Worm (Caenorhabditis elegans) whole organism, L1 larva: ENCODE results near the gene clec-70.
"Not testable (repeated sequence)": the region's sequence is repeated elsewhere in the genome, so short reads cannot be mapped to it uniquely, and the experiment has no call there.

Experiments
- dpl-1 ChIP-seq, 3 experiments: fragments of 150-350 bp in 2 of 3; sonication (generic microtip) in 1 of 3; optimal IDR thresholded peaks; 2 replicates each; lab custom pipeline; 2014 to 2017; ENCODE audit warnings: missing biosample characterization in 3 of 3, missing genetic modification characterization in 3 of 3, missing genetic modification reagents in 3 of 3
- fkh-10 ChIP-seq: sonication (generic microtip); optimal IDR thresholded peaks from 2 replicates; lab custom pipeline; 2017; ENCODE audit warnings: missing biosample characterization, missing genetic modification reagents, missing genetic modification characterization
- fkh-8 ChIP-seq: sonication (generic microtip); optimal IDR thresholded peaks from 2 replicates; lab custom pipeline; 2016; ENCODE audit warnings: mild to moderate bottlenecking, missing genetic modification characterization, missing compliant biosample characterization
- lin-15B ChIP-seq: fragments of 150-350 bp; sonication (generic microtip); optimal IDR thresholded peaks from 3 replicates; lab custom pipeline; 2014; ENCODE audit warnings: missing biosample characterization, missing genetic modification characterization
- lir-3 ChIP-seq: sonication (generic microtip); optimal IDR thresholded peaks from 2 replicates; lab custom pipeline; 2016; ENCODE audit warnings: mild to moderate bottlenecking, missing genetic modification characterization, moderate library complexity, missing compliant biosample characterization; ENCODE audit not compliant: poor library complexity
- nhr-12 ChIP-seq: sonication (generic microtip); optimal IDR thresholded peaks from 2 replicates; lab custom pipeline; 2017; ENCODE audit warnings: missing biosample characterization, missing genetic modification characterization
- tbx-2 ChIP-seq: sonication (generic microtip); optimal IDR thresholded peaks from 2 replicates; lab custom pipeline; 2016; ENCODE audit warnings: missing genetic modification characterization, missing compliant biosample characterization

DNA sequence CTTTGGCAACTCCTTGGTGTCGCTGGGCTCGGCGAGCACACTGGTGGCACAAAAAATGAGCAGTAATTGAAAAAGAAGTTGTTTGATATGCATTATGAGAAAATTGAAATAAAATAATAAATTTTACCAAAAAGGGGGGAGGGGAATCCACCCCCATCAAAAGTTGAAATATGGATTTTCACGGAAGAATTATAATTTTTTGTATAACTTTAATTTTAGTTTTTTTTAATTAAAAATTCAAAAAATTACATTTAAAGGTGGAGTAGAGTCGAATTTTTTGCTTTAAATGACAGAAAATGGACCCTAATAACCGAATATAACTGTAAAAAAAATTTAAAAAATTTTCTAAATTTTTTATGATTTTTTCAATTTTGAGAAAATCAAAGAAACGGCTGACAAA, 20.7 kb upstream of the clec-70 start, which contains the start of gene F56D6.18:
- TF ChIP-seq nhr-12 (tag; lab: Kevin White, UChicago); lir-3 (tag; lab: Kevin White, UChicago); fkh-8 (tag; lab: Kevin White, UChicago); tbx-2 (tag; lab: Kevin White, UChicago); lin-15B (tag; lab: Kevin White, UChicago); dpl-1 (GFP tag; optimal IDR thresholded peaks at IDR 0.05; lab: Kevin White, UChicago); fkh-10 (GFP tag; lab: Kevin White, UChicago): not testable (repeated sequence)
